Worm (Caenorhabditis elegans): ENCODE data around the gene T04A11.1.

T04A11.1 gene

DNA sequence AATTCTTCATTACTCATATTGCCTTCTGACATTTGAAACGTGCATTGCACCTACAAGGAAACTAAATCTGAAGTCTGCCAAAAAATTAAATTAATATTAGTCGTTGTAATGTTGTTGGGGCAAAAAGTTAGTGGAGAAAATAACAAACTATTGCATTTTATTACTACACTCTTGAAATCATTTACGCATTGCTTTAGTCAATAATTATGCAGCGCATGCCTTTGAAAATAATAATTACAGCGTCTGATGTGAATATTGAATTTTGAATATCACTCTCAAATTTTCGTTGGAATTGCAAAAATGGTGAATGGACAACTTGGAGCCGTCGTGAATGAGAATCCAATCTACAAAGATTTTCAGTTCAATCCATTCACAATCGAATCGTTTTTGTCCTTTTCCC lies 21.4 kb upstream of the T04A11.1 start, which contains the start of gene sru-19:
Gene sru-19, plus strand, starts transcription at position 301 of the 400 bp plus-strand sequence.
- TF ChIP-seq C16A3.4 (tag; optimal IDR thresholded peaks at IDR 0.05), result no peak
- no peak for TF ChIP-seq lin-14 (GFP tag; optimal IDR thresholded peaks at IDR 0.05)
- TF ChIP-seq zip-4 (GFP tag; optimal IDR thresholded peaks at IDR 0.05), result no peak
- no peak for TF ChIP-seq pax-3 (tag; optimal IDR thresholded peaks at IDR 0.05)

DNA sequence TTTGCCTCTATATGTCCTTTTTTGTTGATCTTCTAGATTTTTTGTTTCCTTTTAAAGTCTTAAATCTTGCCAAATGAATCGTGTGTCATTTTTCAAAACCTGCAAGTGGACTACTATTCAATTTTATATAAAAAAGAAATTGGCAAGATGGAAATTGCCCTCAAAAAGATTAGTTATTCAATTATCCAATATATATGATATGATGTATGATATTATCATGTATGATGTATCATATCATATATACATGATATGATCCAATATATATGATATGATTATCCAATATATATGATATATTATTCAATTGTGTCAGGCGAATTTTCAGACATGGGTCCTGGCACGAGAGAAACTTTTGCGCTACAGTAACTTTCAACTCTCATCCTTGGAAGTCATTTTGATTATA lies 18.4 kb upstream of the T04A11.1 start, which contains the start of gene sru-20:
Gene sru-20, plus strand, starts transcription at position 301 of the 400 bp plus-strand sequence.
- TF ChIP-seq sox-4 (tag; optimal IDR thresholded peaks at IDR 0.05) (no peak), nhr-84 (tag; optimal IDR thresholded peaks at IDR 0.05) (no peak), lin-13 (GFP tag; optimal IDR thresholded peaks at IDR 0.05) (no peak), nhr-11 (tag; optimal IDR thresholded peaks at IDR 0.05) (no peak), unc-130 (tag; optimal IDR thresholded peaks at IDR 0.05) (no peak), pax-3 (tag; optimal IDR thresholded peaks at IDR 0.05) (no peak), aly-2 (tag; optimal IDR thresholded peaks at IDR 0.05) (no peak), hlh-17 (GFP tag; optimal IDR thresholded peaks at IDR 0.05; ENCODE audit: borderline replicate concordance) (no peak), zip-4 (GFP tag; optimal IDR thresholded peaks at IDR 0.05) (no peak), fkh-10 (GFP tag; optimal IDR thresholded peaks at IDR 0.05) (no peak), swsn-7 (tag; optimal IDR thresholded peaks at IDR 0.05) (no peak)

DNA sequence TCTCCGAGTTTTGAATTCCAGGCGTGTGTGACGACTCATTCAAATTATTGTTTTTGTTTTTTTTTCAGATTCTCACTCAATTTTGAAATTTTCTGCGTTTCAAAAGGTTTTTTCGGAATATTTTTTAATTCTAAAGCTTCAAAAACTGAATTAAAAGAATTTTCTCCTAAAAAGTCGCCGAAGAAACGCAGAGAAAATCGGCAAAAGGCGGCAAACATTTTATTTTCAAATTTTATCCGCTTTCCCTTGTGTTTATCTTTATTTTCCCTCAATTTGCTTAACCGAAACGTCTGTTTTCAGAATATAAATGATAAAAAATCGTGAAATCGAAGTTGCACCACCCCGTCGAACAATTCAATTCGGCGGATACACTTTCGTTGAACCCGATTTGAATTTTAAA lies 13.6 kb upstream of the T04A11.1 start, which contains the start of gene him-6:
Gene him-6, plus strand, starts transcription at position 301 of the 400 bp plus-strand sequence.
- TF ChIP-seq efl-3 (GFP tag; optimal IDR thresholded peaks at IDR 0.05), result no peak
- no peak for TF ChIP-seq zag-1 (tag; optimal IDR thresholded peaks at IDR 0.05)
- TF ChIP-seq xbp-1 (tag; optimal IDR thresholded peaks at IDR 0.05), result no peak
- TF ChIP-seq unc-30 (tag; optimal IDR thresholded peaks at IDR 0.05), result no peak
- TF ChIP-seq hpl-2 (GFP tag; optimal IDR thresholded peaks at IDR 0.05), result no peak
- TF ChIP-seq ceh-63 (GFP tag; optimal IDR thresholded peaks at IDR 0.05), result no peak
- TF ChIP-seq pag-3 (tag; optimal IDR thresholded peaks at IDR 0.05; ENCODE audit: borderline replicate concordance, insufficient read depth), result no peak
- no peak for TF ChIP-seq snu-23 (GFP tag; optimal IDR thresholded peaks at IDR 0.05)
- no peak for TF ChIP-seq unc-130 (tag; optimal IDR thresholded peaks at IDR 0.05)
- no peak for TF ChIP-seq nhr-71 (tag; optimal IDR thresholded peaks at IDR 0.05)
- TF ChIP-seq blmp-1 (tag; optimal IDR thresholded peaks at IDR 0.05), result no peak
- no peak for TF ChIP-seq alr-1 (tag; optimal IDR thresholded peaks at IDR 0.05; ENCODE audit: borderline replicate concordance)

- TF ChIP-seq nhr-12 (tag; optimal IDR thresholded peaks at IDR 0.05) (no peak), ceh-82 (tag; optimal IDR thresholded peaks at IDR 0.05) (no peak), nhr-84 (tag; optimal IDR thresholded peaks at IDR 0.05) (no peak), alr-1 (tag; optimal IDR thresholded peaks at IDR 0.05; ENCODE audit: borderline replicate concordance) (no peak), sptf-1 (tag; optimal IDR thresholded peaks at IDR 0.05) (no peak), snpc-4 (tag; optimal IDR thresholded peaks at IDR 0.05) (no peak), F16B12.6 (tag; optimal IDR thresholded peaks at IDR 0.05) (no peak), unc-62 (GFP tag; optimal IDR thresholded peaks at IDR 0.05) (no peak), efl-3 (GFP tag; optimal IDR thresholded peaks at IDR 0.05) (no peak), unc-86 (tag; optimal IDR thresholded peaks at IDR 0.05) (no peak), zag-1 (tag; optimal IDR thresholded peaks at IDR 0.05) (no peak), unc-98 (GFP tag; IDR thresholded peaks at IDR 0.05) (no peak), aly-2 (tag; optimal IDR thresholded peaks at IDR 0.05) (no peak), isw-1 (GFP tag; IDR thresholded peaks at IDR 0.05) (no peak), nhr-19 (GFP tag; conservative IDR thresholded peaks at IDR 0.05) (no peak), lin-14 (GFP tag; optimal IDR thresholded peaks at IDR 0.05) (no peak), sup-37 (GFP tag; optimal IDR thresholded peaks at IDR 0.05) (no peak), nhr-90 (tag; optimal IDR thresholded peaks at IDR 0.05; ENCODE audit: poor library complexity) (no peak)
Observed at ce11 chrIV:12487194-12487593, 10.4 kb upstream of the T04A11.1 start, which contains the start of gene sru-26. TSS of gene sru-26 (plus strand) at chrIV:12487494.

Measured in whole organism, L1 larva.